Fruit fly (Drosophila melanogaster): ENCODE results near the gene Mcm2.

The Mcm2 gene

dm6 chr3R:8300928-8301752, 36.4 kb downstream of the Mcm2 start, which contains the start of the genes CG9626 and mRpL1 (continued):
- TF ChIP-seq CG2129 (GFP tag; IDR thresholded peaks at IDR 0.05; ENCODE audit: partially characterized antibody) (no peak), CG8089 (GFP tag; optimal IDR thresholded peaks at IDR 0.05) (no peak), CG13894 (tag; optimal IDR thresholded peaks at IDR 0.05) (no peak), CG10654 (GFP tag; optimal IDR thresholded peaks at IDR 0.05) (no peak), CG17568 (GFP tag; optimal IDR thresholded peaks at IDR 0.05) (no peak), trh (GFP tag; optimal IDR thresholded peaks at IDR 0.05) (no peak), CG2199 (GFP tag; IDR thresholded peaks at IDR 0.05) (peak; percentile 51; the same call in 1 of the 3 replicates), salm (tag; optimal IDR thresholded peaks at IDR 0.05) (no peak), chinmo (GFP tag; IDR thresholded peaks at IDR 0.05; ENCODE audit: partially characterized antibody) (0 out of 4 replicates have a peak, but pooled peaks have one; percentile 23), mirr (GFP tag; optimal IDR thresholded peaks at IDR 0.05) (no peak), D (optimal IDR thresholded peaks at IDR 0.05) (no peak), D (GFP tag; optimal IDR thresholded peaks at IDR 0.05) (no peak), inv (GFP tag; IDR thresholded peaks at IDR 0.05; ENCODE audit: partially characterized antibody) (no peak), klu (GFP tag; IDR thresholded peaks at IDR 0.05) (no peak), Hsf (GFP tag; optimal IDR thresholded peaks at IDR 0.05) (peak; percentile 27), CG7357 (GFP tag; IDR thresholded peaks at IDR 0.05) (no peak), CG12071 (GFP tag; optimal IDR thresholded peaks at IDR 0.05) (no peak), CG18011 (GFP tag; optimal IDR thresholded peaks at IDR 0.05) (no peak), pho (GFP tag; optimal IDR thresholded peaks at IDR 0.05) (peak; percentile 17), hth (optimal IDR thresholded peaks at IDR 0.05) (no peak), run (tag; optimal IDR thresholded peaks at IDR 0.05) (no peak), bbx (GFP tag; IDR thresholded peaks at IDR 0.05; ENCODE audit: partially characterized antibody) (peak; percentile 47), CG11504 (tag; optimal IDR thresholded peaks at IDR 0.05) (no peak), bigmax (GFP tag; optimal IDR thresholded peaks at IDR 0.05) (peak; percentile 93), CG15479 (GFP tag; optimal IDR thresholded peaks at IDR 0.05) (no peak), zen (tag; optimal IDR thresholded peaks at IDR 0.05) (peak; percentile 63), CG9727 (GFP tag; optimal IDR thresholded peaks at IDR 0.05) (no peak), exex (tag; optimal IDR thresholded peaks at IDR 0.05) (no peak), Deaf1 (tag; optimal IDR thresholded peaks at IDR 0.05) (peak; percentile 58), nmo (GFP tag; optimal IDR thresholded peaks at IDR 0.05) (peak; percentile 57), YL-1 (GFP tag; optimal IDR thresholded peaks at IDR 0.05) (peak; percentile 79), CG10543 (GFP tag; optimal IDR thresholded peaks at IDR 0.05) (no peak), Lim3 (GFP tag; IDR thresholded peaks at IDR 0.05) (no peak), Lpt (GFP tag; optimal IDR thresholded peaks at IDR 0.05) (no peak), org-1 (GFP tag; optimal IDR thresholded peaks at IDR 0.05) (no peak), NK7.1 (GFP tag; optimal IDR thresholded peaks at IDR 0.05) (no peak), bab2 (GFP tag; optimal IDR thresholded peaks at IDR 0.05) (no peak), CG9609 (GFP tag; optimal IDR thresholded peaks at IDR 0.05) (peak; percentile 10), rib (GFP tag; IDR thresholded peaks at IDR 0.05) (no peak), dmrt11E (tag; optimal IDR thresholded peaks at IDR 0.05) (peak; percentile 6), Abd-B (GFP tag; optimal IDR thresholded peaks at IDR 0.05) (peak; percentile 78), Hr78 (GFP tag; optimal IDR thresholded peaks at IDR 0.05) (no peak), D19B (GFP tag; optimal IDR thresholded peaks at IDR 0.05) (no peak), Gsc (GFP tag; IDR thresholded peaks at IDR 0.05) (no peak), dan (GFP tag; IDR thresholded peaks at IDR 0.05) (no peak)

Data from whole organism, embryonic.